Worm (Caenorhabditis elegans): ENCODE data around the gene btb-5.

ce11 chrIII:28841-29240 lies 32.1 kb downstream of the btb-5 start:
- TF ChIP-seq elt-2 (tag; optimal IDR thresholded peaks at IDR 0.05), result no peak
- TF ChIP-seq eyg-1 (tag; optimal IDR thresholded peaks at IDR 0.05), result no peak
- TF ChIP-seq K09A11.1 (tag; optimal IDR thresholded peaks at IDR 0.05; ENCODE audit: insufficient read depth), result no peak
